Worm (Caenorhabditis elegans) whole organism, mixed stage, embryonic: ENCODE measurements around the gene F42A9.3.

ENCODE experiments used
- M03D4.4 ChIP-seq: sonication (generic microtip); optimal IDR thresholded peaks from 2 replicates; lab custom pipeline; 2017; ENCODE audit warnings: mild to moderate bottlenecking, missing genetic modification characterization, missing compliant biosample characterization
- bed-3 ChIP-seq: fragments of 200-800 bp; sonication (Bioruptor generic); optimal IDR thresholded peaks from 3 replicates; lab custom pipeline; 2018; ENCODE audit warnings: mild to moderate bottlenecking, missing genetic modification characterization, moderate library complexity, missing compliant biosample characterization
- blmp-1 ChIP-seq: fragments of 150-350 bp; optimal IDR thresholded peaks from 2 replicates; lab custom pipeline; 2014; ENCODE audit warnings: missing biosample characterization, missing genetic modification characterization
- ceh-39 ChIP-seq: fragments of 150-350 bp; optimal IDR thresholded peaks from 2 replicates; lab custom pipeline; 2014; ENCODE audit warnings: missing biosample characterization, missing genetic modification characterization
- ceh-43 ChIP-seq: fragments of 200-800 bp; sonication (Bioruptor generic); optimal IDR thresholded peaks from 2 replicates; lab custom pipeline; 2018; ENCODE audit warnings: mild to moderate bottlenecking, missing genetic modification characterization, moderate library complexity, missing compliant biosample characterization
- ceh-83 ChIP-seq: fragments of 200-800 bp; sonication (Bioruptor generic); optimal IDR thresholded peaks from 2 replicates; lab custom pipeline; 2018; ENCODE audit warnings: mild to moderate bottlenecking, missing genetic modification characterization, missing compliant biosample characterization
- ces-1 ChIP-seq: fragments of 150-350 bp; optimal IDR thresholded peaks from 2 replicates; lab custom pipeline; 2014; ENCODE audit warnings: missing biosample characterization, missing genetic modification reagents, missing genetic modification characterization
- cnd-1 ChIP-seq: fragments of 200-800 bp; sonication (Bioruptor generic); optimal IDR thresholded peaks from 2 replicates; lab custom pipeline; 2018; ENCODE audit warnings: mild to moderate bottlenecking, missing genetic modification characterization, missing compliant biosample characterization
- drap-1 ChIP-seq: fragments of 200-800 bp; sonication (Bioruptor generic); optimal IDR thresholded peaks from 3 replicates; lab custom pipeline; 2018; ENCODE audit warnings: mild to moderate bottlenecking, missing genetic modification characterization, missing compliant biosample characterization
- flh-1 ChIP-seq: fragments of 200-800 bp; sonication (Bioruptor generic); optimal IDR thresholded peaks from 2 replicates; lab custom pipeline; 2018; ENCODE audit warnings: mild to moderate bottlenecking, missing genetic modification characterization, moderate library complexity, missing compliant biosample characterization
- ham-2 ChIP-seq: fragments of 200-800 bp; sonication (Bioruptor generic); optimal IDR thresholded peaks from 2 replicates; lab custom pipeline; 2018; ENCODE audit warnings: mild to moderate bottlenecking, missing genetic modification characterization, missing compliant biosample characterization
- hlh-1 ChIP-seq: fragments of 150-350 bp; optimal IDR thresholded peaks from 2 replicates; lab custom pipeline; 2014; ENCODE audit warnings: missing biosample characterization, missing genetic modification reagents, missing genetic modification characterization
- lin-13 ChIP-seq: fragments of 150-350 bp; optimal IDR thresholded peaks from 2 replicates; lab custom pipeline; 2014; ENCODE audit warnings: missing biosample characterization, missing genetic modification characterization
- lin-32 ChIP-seq: fragments of 200-800 bp; sonication (Bioruptor generic); optimal IDR thresholded peaks from 2 replicates; lab custom pipeline; 2018; ENCODE audit warnings: mild to moderate bottlenecking, missing genetic modification characterization, missing compliant biosample characterization
- lsy-2 ChIP-seq: fragments of 150-350 bp; optimal IDR thresholded peaks from 2 replicates; lab custom pipeline; 2014; ENCODE audit warnings: missing biosample characterization, missing genetic modification characterization
- mab-5 ChIP-seq: fragments of 150-350 bp; optimal IDR thresholded peaks from 2 replicates; lab custom pipeline; 2014; ENCODE audit warnings: missing biosample characterization, missing genetic modification characterization
- mep-1 ChIP-seq: fragments of 150-350 bp; optimal IDR thresholded peaks from 2 replicates; lab custom pipeline; 2017; ENCODE audit warnings: missing biosample characterization, missing genetic modification reagents, missing genetic modification characterization, inconsistent platforms
- mls-2 ChIP-seq: sonication (generic microtip); optimal IDR thresholded peaks from 2 replicates; lab custom pipeline; 2016; ENCODE audit warnings: mild to moderate bottlenecking, missing genetic modification characterization, moderate library complexity, missing compliant biosample characterization
- nhr-12 ChIP-seq: fragments of 150-350 bp; optimal IDR thresholded peaks from 2 replicates; lab custom pipeline; 2014; ENCODE audit warnings: missing biosample characterization, missing genetic modification characterization
- nhr-2 ChIP-seq: fragments of 150-350 bp; optimal IDR thresholded peaks from 2 replicates; lab custom pipeline; 2014; ENCODE audit warnings: missing biosample characterization, missing genetic modification characterization
- nhr-237 ChIP-seq: fragments of 150-350 bp; optimal IDR thresholded peaks from 2 replicates; lab custom pipeline; 2014; ENCODE audit warnings: missing biosample characterization, missing genetic modification characterization
- nhr-28 ChIP-seq: fragments of 150-350 bp; optimal IDR thresholded peaks from 2 replicates; lab custom pipeline; 2014; ENCODE audit warnings: missing biosample characterization, missing genetic modification characterization
- nhr-76 ChIP-seq: sonication (generic microtip); optimal IDR thresholded peaks from 2 replicates; lab custom pipeline; 2017; ENCODE audit warnings: missing biosample characterization, missing genetic modification characterization
- pha-4 ChIP-seq: fragments of 150-350 bp; optimal IDR thresholded peaks from 2 replicates; lab custom pipeline; 2018; ENCODE audit warnings: missing biosample characterization, missing genetic modification reagents, missing genetic modification characterization
- sem-2 ChIP-seq: fragments of 200-800 bp; sonication (Bioruptor generic); optimal IDR thresholded peaks from 2 replicates; lab custom pipeline; 2018; ENCODE audit warnings: mild to moderate bottlenecking, missing genetic modification characterization, missing compliant biosample characterization
- sptf-1 ChIP-seq: sonication (generic microtip); optimal IDR thresholded peaks from 2 replicates; lab custom pipeline; 2017; ENCODE audit warnings: mild to moderate bottlenecking, missing genetic modification characterization, moderate library complexity, missing compliant biosample characterization
- tbx-8 ChIP-seq: fragments of 200-800 bp; sonication (Bioruptor generic); optimal IDR thresholded peaks from 2 replicates; lab custom pipeline; 2018; ENCODE audit warnings: mild to moderate bottlenecking, missing genetic modification characterization, moderate library complexity, missing compliant biosample characterization
- unc-120 ChIP-seq: sonication (generic microtip); optimal IDR thresholded peaks from 2 replicates; lab custom pipeline; 2017; ENCODE audit warnings: missing genetic modification characterization, missing compliant biosample characterization; ENCODE audit not compliant: poor library complexity, severe bottlenecking
- unc-39 ChIP-seq: fragments of 150-350 bp; optimal IDR thresholded peaks from 2 replicates; lab custom pipeline; 2014; ENCODE audit warnings: missing biosample characterization, missing genetic modification characterization
- unc-62 ChIP-seq: fragments of 150-350 bp; optimal IDR thresholded peaks from 2 replicates; lab custom pipeline; 2014; ENCODE audit warnings: missing biosample characterization, missing genetic modification reagents, missing genetic modification characterization
- zip-8 ChIP-seq: fragments of 150-350 bp; optimal IDR thresholded peaks from 2 replicates; lab custom pipeline; 2014; ENCODE audit warnings: missing biosample characterization, missing genetic modification characterization
- ztf-11 ChIP-seq: fragments of 150-350 bp; optimal IDR thresholded peaks from 2 replicates; lab custom pipeline; 2014; ENCODE audit warnings: missing biosample characterization, missing genetic modification characterization

Gene F42A9.3

DNA sequence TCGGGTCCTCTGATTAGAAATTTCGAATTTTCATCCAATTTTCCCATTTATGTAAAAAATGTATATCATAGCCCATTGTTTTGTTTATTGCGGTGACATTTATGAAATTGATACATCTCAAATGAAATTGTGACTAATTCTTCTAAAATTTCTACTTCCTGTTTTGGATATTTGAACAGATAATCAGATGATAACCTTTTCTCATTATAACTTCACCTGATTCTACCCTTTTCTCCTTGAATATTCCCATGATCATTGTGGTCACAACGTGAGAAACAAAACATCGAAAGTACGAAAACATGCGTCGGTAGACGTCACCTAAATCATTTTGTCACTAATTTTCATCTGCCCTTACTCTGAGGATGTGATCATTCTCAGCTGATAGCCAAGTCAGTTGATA is 13.2 kb downstream of the F42A9.3 start:
- TF ChIP-seq drap-1 (GFP tag; lab: Kevin White, UChicago) (no peak), mab-5 (tag; lab: Kevin White, UChicago) (no peak), nhr-237 (tag; lab: Kevin White, UChicago) (no peak), unc-120 (no peak), blmp-1 (no peak), ceh-43 (no peak), sptf-1 (tag; lab: Kevin White, UChicago) (no peak), ztf-11 (tag; lab: Kevin White, UChicago) (no peak), unc-39 (tag; lab: Kevin White, UChicago) (no peak), tbx-8 (GFP tag; lab: Kevin White, UChicago) (no peak), mep-1 (tag; lab: Kevin White, UChicago) (no peak), nhr-2 (no peak), hlh-1 (no peak)

DNA sequence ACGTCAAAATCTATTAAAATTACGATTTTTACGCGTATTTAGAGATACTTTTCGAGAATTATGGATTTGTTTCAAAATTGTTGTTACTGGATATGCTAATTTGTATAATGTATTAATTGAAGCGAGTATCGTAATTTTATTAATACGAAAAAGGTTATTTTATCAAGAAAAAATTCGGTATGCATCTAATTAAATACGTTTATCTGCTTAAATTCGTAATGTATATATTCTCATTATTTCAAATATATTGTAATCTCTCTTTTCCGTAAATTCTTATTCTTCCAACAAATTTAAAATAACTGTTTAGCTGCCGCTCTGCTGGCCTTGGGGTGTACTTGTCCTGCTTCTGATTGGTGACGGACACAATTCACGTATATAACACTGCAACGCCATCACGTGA is 14.0 kb downstream of the F42A9.3 start, which contains the start of gene dgk-4:
dgk-4 (plus strand) TSS at position 301 of the 400 bp plus-strand sequence.
- TF ChIP-seq bed-3 (no peak), drap-1 (GFP tag; lab: Kevin White, UChicago) (no peak), nhr-2 (no peak), flh-1 (GFP tag; lab: Kevin White, UChicago) (no peak)
- TF ChIP-seq, all 35 proteins: peak for 0

DNA sequence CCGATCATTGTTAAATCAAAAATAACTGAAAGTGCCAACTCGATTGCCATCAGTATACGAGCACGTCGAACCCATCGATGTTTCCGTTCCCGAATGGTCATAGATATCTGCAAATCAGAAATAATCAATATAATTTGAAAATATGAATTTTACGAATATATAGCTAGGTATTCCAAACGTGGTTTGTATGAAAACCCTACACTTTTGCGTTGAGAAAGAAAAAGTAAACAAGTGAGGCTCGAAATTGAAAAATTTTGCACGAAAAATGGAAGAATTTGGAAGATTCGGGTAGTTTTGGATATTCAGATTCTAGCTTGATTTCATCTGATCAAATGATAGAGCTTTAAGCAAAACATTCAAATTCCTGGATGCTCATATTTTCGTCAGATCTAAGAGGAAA is 21.7 kb downstream of the F42A9.3 start, which contains the start of gene F42A9.9:
F42A9.9 (minus strand) TSS at position 101 of the 400 bp plus-strand sequence.
- TF ChIP-seq pha-4 (tag; lab: Kevin White, UChicago) (no peak), unc-62 (GFP tag; lab: Kevin White, UChicago) (no peak), drap-1 (GFP tag; lab: Kevin White, UChicago) (no peak), mab-5 (tag; lab: Kevin White, UChicago) (no peak), ceh-43 (no peak), sem-2 (GFP tag; lab: Kevin White, UChicago) (no peak), ham-2 (GFP tag; lab: Kevin White, UChicago) (no peak), lin-32 (GFP tag; lab: Kevin White, UChicago) (no peak), nhr-28 (no peak), ceh-83 (no peak), zip-8 (tag; lab: Kevin White, UChicago) (no peak), unc-39 (tag; lab: Kevin White, UChicago) (no peak), blmp-1 (no peak), lin-13 (tag; lab: Kevin White, UChicago) (no peak), mls-2 (tag; lab: Kevin White, UChicago) (no peak), ces-1 (GFP tag; lab: Kevin White, UChicago) (no peak), nhr-2 (no peak), hlh-1 (no peak)

DNA sequence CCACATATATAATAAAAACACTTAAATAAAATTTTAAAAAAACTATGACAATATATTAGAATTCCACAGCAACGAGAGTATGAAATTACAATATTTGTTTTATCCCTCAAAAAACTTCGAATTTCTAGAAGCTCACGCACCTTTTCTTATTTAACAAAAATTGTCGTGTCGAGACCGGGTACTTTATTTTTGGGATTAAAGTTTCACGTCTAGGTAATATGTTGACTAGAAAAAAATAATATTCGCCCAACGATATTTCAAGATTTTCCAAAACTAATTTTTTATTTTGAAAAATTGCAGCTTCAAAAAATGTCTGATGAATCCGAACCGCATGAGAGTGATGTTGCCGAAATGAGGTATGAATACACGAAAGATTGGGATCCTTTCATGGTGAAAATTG is 27.4 kb downstream of the F42A9.3 start, which contains the start of gene C49C8.3:
C49C8.3 (plus strand) TSS at position 301 of the 400 bp plus-strand sequence.
- TF ChIP-seq ceh-39 (tag; lab: Kevin White, UChicago) (no peak), unc-120 (no peak), lsy-2 (tag; lab: Kevin White, UChicago) (no peak), zip-8 (tag; lab: Kevin White, UChicago) (no peak), lin-13 (tag; lab: Kevin White, UChicago) (no peak), cnd-1 (no peak), ceh-83 (no peak), unc-62 (GFP tag; lab: Kevin White, UChicago) (no peak), nhr-237 (tag; lab: Kevin White, UChicago) (no peak), flh-1 (GFP tag; lab: Kevin White, UChicago) (no peak), nhr-2 (no peak), ces-1 (GFP tag; lab: Kevin White, UChicago) (no peak), mab-5 (tag; lab: Kevin White, UChicago) (no peak), sem-2 (GFP tag; lab: Kevin White, UChicago) (no peak)

DNA sequence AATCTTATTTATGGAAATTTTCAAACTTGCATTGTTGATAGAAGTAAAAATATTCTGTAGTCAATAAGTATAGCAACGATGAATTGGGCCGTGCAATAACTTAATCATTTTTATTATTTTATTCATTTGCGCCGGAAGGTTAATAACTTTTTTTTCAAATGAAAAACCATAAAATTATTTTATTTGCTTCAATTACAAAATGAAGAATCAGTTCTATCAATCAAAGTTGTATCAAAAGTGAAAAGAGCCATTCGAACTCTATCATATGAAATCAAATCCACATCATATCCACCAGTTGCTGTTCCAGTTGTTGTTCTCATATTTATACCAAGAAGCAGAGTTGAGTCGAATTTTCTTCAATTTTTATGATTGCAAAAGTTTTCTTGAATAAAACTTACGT is 31.4 kb downstream of the F42A9.3 start, which contains the start of gene cyp-33E1:
cyp-33E1 (minus strand) TSS at position 101 of the 400 bp plus-strand sequence.
- TF ChIP-seq nhr-2 (no peak), cnd-1 (no peak), bed-3 (no peak), ceh-39 (tag; lab: Kevin White, UChicago) (no peak), mab-5 (tag; lab: Kevin White, UChicago) (no peak)

DNA sequence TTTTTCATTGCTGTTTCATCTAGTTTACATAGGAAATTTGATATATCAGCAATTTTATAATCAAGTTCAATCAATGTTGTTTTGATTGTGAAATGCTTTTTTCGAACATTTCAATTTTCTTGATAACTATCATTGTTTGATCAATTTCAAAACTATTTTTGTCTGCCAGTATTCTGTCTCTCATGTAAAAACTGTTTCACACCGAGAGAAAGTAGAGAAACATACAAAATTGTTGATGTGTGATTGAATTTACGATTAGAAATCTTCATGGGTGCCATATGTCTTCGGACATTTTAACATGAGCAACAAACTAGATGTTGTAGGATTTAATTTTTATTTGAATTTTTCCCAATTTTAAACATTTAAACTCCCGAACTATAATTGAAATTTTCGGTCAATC is 33.6 kb downstream of the F42A9.3 start, which contains the start of gene C49C8.2:
C49C8.2 (plus strand) TSS at position 393 of the 400 bp plus-strand sequence.
- no peak for TF ChIP-seq nhr-12 (tag; lab: Kevin White, UChicago)
- TF ChIP-seq tbx-8 (GFP tag; lab: Kevin White, UChicago): no peak
- no peak for TF ChIP-seq nhr-237 (tag; lab: Kevin White, UChicago)
- TF ChIP-seq lin-32 (GFP tag; lab: Kevin White, UChicago): no peak
- no peak for TF ChIP-seq ceh-39 (tag; lab: Kevin White, UChicago)
- no peak for TF ChIP-seq ces-1 (GFP tag; lab: Kevin White, UChicago)
- no peak for TF ChIP-seq mls-2 (tag; lab: Kevin White, UChicago)
- no peak for TF ChIP-seq hlh-1
- TF ChIP-seq M03D4.4 (tag; lab: Kevin White, UChicago): no peak
- TF ChIP-seq mab-5 (tag; lab: Kevin White, UChicago): no peak
- TF ChIP-seq nhr-76 (tag; lab: Kevin White, UChicago): no peak
- TF ChIP-seq nhr-28: no peak
- TF ChIP-seq zip-8 (tag; lab: Kevin White, UChicago): no peak
- TF ChIP-seq unc-39 (tag; lab: Kevin White, UChicago): no peak
- no peak for TF ChIP-seq ham-2 (GFP tag; lab: Kevin White, UChicago)
- TF ChIP-seq unc-120: no peak
